Worm (Caenorhabditis elegans) whole organism, L4 larva: Measurements from ENCODE around the gene zig-12.
A peak's percentile ranks its signal among the peaks of the same experiment; 100 is the strongest.

ENCODE experiments used
- F37D6.2 ChIP-seq: sonication (generic microtip); optimal IDR thresholded peaks from 2 replicates; lab custom pipeline; 2016; ENCODE audit warnings: mild to moderate bottlenecking, missing genetic modification characterization, missing compliant biosample characterization
- F44E2.7 ChIP-seq: fragments of 200-800 bp; sonication (Bioruptor generic); IDR thresholded peaks from 2 replicates; pipeline ENCODE4 v2.1.2; 2022; ENCODE audit warnings: missing genetic modification characterization, missing compliant biosample characterization
- aly-2 ChIP-seq: sonication (generic microtip); optimal IDR thresholded peaks from 2 replicates; lab custom pipeline; 2018; ENCODE audit warnings: missing biosample characterization, missing genetic modification characterization
- ama-1 ChIP-seq: fragments of 150-350 bp; optimal IDR thresholded peaks from 2 replicates; lab custom pipeline; 2014; ENCODE audit warnings: inconsistent platforms, mixed read lengths
- ceh-20 ChIP-seq: fragments of 200-800 bp; sonication (Bioruptor generic); IDR thresholded peaks from 2 replicates; pipeline ENCODE4 v1.3.6; 2022; ENCODE audit warnings: missing genetic modification reagents, missing genetic modification characterization, missing compliant biosample characterization
- ceh-32 ChIP-seq: sonication (generic microtip); optimal IDR thresholded peaks from 2 replicates; lab custom pipeline; 2016; ENCODE audit warnings: mild to moderate bottlenecking, missing genetic modification characterization, missing compliant biosample characterization; ENCODE audit not compliant: poor library complexity
- ceh-62 ChIP-seq: sonication (generic microtip); optimal IDR thresholded peaks from 2 replicates; lab custom pipeline; 2017; ENCODE audit warnings: missing biosample characterization, missing genetic modification characterization
- daf-19 ChIP-seq: fragments of 200-800 bp; sonication (Bioruptor generic); conservative IDR thresholded peaks from 2 replicates; pipeline ENCODE4 v1.3.6; 2022; ENCODE audit warnings: missing genetic modification characterization, missing compliant biosample characterization
- dve-1 ChIP-seq: sonication (generic microtip); optimal IDR thresholded peaks from 2 replicates; lab custom pipeline; 2017; ENCODE audit warnings: antibody characterized with exemption, mild to moderate bottlenecking, missing genetic modification characterization, missing compliant biosample characterization; ENCODE audit not compliant: insufficient read depth
- fkh-10 ChIP-seq: fragments of 150-350 bp; optimal IDR thresholded peaks from 2 replicates; lab custom pipeline; 2014; ENCODE audit warnings: missing biosample characterization, missing genetic modification reagents, missing genetic modification characterization
- fos-1 ChIP-seq: fragments of 150-350 bp; optimal IDR thresholded peaks from 2 replicates; lab custom pipeline; 2014; ENCODE audit warnings: missing biosample characterization, missing genetic modification characterization
- gei-8 ChIP-seq: fragments of 200-800 bp; sonication (Bioruptor generic); optimal IDR thresholded peaks from 2 replicates; lab custom pipeline; 2018; ENCODE audit warnings: mild to moderate bottlenecking, missing genetic modification characterization, missing compliant biosample characterization
- hif-1 ChIP-seq, 2 experiments: sonication (generic microtip); optimal IDR thresholded peaks; 2 replicates each; lab custom pipeline; 2016 to 2017; ENCODE audit warnings: missing compliant biosample characterization in 2 of 2, missing genetic modification characterization in 2 of 2, missing genetic modification reagents in 2 of 2, missing genotype in 2 of 2, mild to moderate bottlenecking in 1 of 2
- hlh-11 ChIP-seq: fragments of 200-800 bp; sonication (Bioruptor generic); optimal IDR thresholded peaks from 2 replicates; lab custom pipeline; 2018; ENCODE audit warnings: mild to moderate bottlenecking, missing genetic modification characterization, missing compliant biosample characterization
- hlh-30 ChIP-seq: sonication (generic microtip); optimal IDR thresholded peaks from 2 replicates; lab custom pipeline; 2017; ENCODE audit warnings: antibody characterized with exemption, mild to moderate bottlenecking, missing genetic modification characterization, missing compliant biosample characterization; ENCODE audit not compliant: insufficient read depth
- hmg-1.1 ChIP-seq: fragments of 200-800 bp; sonication (Bioruptor generic); IDR thresholded peaks from 2 replicates; pipeline ENCODE4 v1.3.6; 2022; ENCODE audit warnings: missing genetic modification reagents, missing genetic modification characterization, missing compliant biosample characterization
- lin-1 ChIP-seq: fragments of 200-800 bp; sonication (Bioruptor generic); IDR thresholded peaks from 2 replicates; pipeline ENCODE4 v1.3.6; 2022; ENCODE audit warnings: missing genetic modification reagents, missing genetic modification characterization, missing compliant biosample characterization
- lin-29 ChIP-seq: fragments of 200-800 bp; sonication (Bioruptor generic); IDR thresholded peaks from 2 replicates; pipeline ENCODE4 v1.3.6; 2022; ENCODE audit warnings: missing genetic modification reagents, missing genetic modification characterization, missing compliant biosample characterization
- lin-39 ChIP-seq: fragments of 150-350 bp; optimal IDR thresholded peaks from 2 replicates; lab custom pipeline; 2014; ENCODE audit warnings: missing biosample characterization, missing genetic modification reagents, missing genetic modification characterization
- lir-3 ChIP-seq: sonication (generic microtip); optimal IDR thresholded peaks from 2 replicates; lab custom pipeline; 2016; ENCODE audit warnings: mild to moderate bottlenecking, missing genetic modification characterization, missing compliant biosample characterization
- lsy-2 ChIP-seq, 2 experiments: fragments of 150-350 bp in 1 of 2; sonication (generic microtip) in 1 of 2; optimal IDR thresholded peaks; 2 replicates each; lab custom pipeline; 2014 to 2017; ENCODE audit warnings: missing biosample characterization in 2 of 2, missing genetic modification characterization in 2 of 2
- mdl-1 ChIP-seq, 2 experiments: fragments of 150-350 bp in 1 of 2; sonication (generic microtip) in 1 of 2; optimal IDR thresholded peaks; 2 replicates each; lab custom pipeline; 2014 to 2017; ENCODE audit warnings: missing biosample characterization in 2 of 2, missing genetic modification characterization in 2 of 2
- mep-1 ChIP-seq: fragments of 150-350 bp; sonication (generic microtip); optimal IDR thresholded peaks from 3 replicates; lab custom pipeline; 2014; ENCODE audit warnings: missing biosample characterization, missing genetic modification characterization
- mxl-2 ChIP-seq: fragments of 200-800 bp; sonication (Bioruptor generic); conservative IDR thresholded peaks from 2 replicates; pipeline ENCODE4 v1.3.6; 2022; ENCODE audit warnings: missing genetic modification reagents, missing genetic modification characterization, missing compliant biosample characterization
- mxl-3 ChIP-seq: fragments of 200-800 bp; sonication (Bioruptor generic); optimal IDR thresholded peaks from 2 replicates; lab custom pipeline; 2018; ENCODE audit warnings: mild to moderate bottlenecking, missing genetic modification characterization, missing compliant biosample characterization
- nhr-10 ChIP-seq: fragments of 150-350 bp; optimal IDR thresholded peaks from 2 replicates; lab custom pipeline; 2014; ENCODE audit warnings: missing biosample characterization, missing genetic modification characterization
- nhr-102 ChIP-seq: sonication (generic microtip); optimal IDR thresholded peaks from 2 replicates; lab custom pipeline; 2016; ENCODE audit warnings: mild to moderate bottlenecking, missing genetic modification characterization, moderate library complexity, missing compliant biosample characterization
- nhr-11 ChIP-seq: fragments of 150-350 bp; optimal IDR thresholded peaks from 2 replicates; lab custom pipeline; 2014; ENCODE audit warnings: missing biosample characterization, missing genetic modification characterization
- nhr-41 ChIP-seq: fragments of 200-800 bp; sonication (Bioruptor generic); IDR thresholded peaks from 2 replicates; pipeline ENCODE4 v1.3.6; 2022; ENCODE audit warnings: missing genetic modification reagents, missing genetic modification characterization, missing compliant biosample characterization
- nhr-48 ChIP-seq: sonication (generic microtip); optimal IDR thresholded peaks from 2 replicates; lab custom pipeline; 2016; ENCODE audit warnings: mild to moderate bottlenecking, missing genetic modification characterization, missing compliant biosample characterization
- nhr-77 ChIP-seq: fragments of 150-350 bp; optimal IDR thresholded peaks from 2 replicates; lab custom pipeline; 2014; ENCODE audit warnings: missing biosample characterization, missing genetic modification characterization
- pha-4 ChIP-seq, 2 experiments: fragments of 150-350 bp in 1 of 2; fragments of 200-800 bp in 1 of 2; sonication (Bioruptor generic) in 1 of 2; IDR thresholded peaks in 1 of 2; optimal IDR thresholded peaks in 1 of 2; 2 replicates each; pipeline versions ENCODE4 v1.3.6 to Lab custom; 2014 to 2022; ENCODE audit warnings: missing genetic modification characterization in 2 of 2, missing genetic modification reagents in 2 of 2, missing biosample characterization in 1 of 2, missing compliant biosample characterization in 1 of 2
- php-3 ChIP-seq: fragments of 200-800 bp; sonication (Bioruptor generic); IDR thresholded peaks from 2 replicates; pipeline ENCODE4 v1.3.6; 2022; ENCODE audit warnings: missing genetic modification reagents, missing genetic modification characterization, missing compliant biosample characterization
- pqm-1 ChIP-seq: sonication (generic microtip); optimal IDR thresholded peaks from 2 replicates; lab custom pipeline; 2017; ENCODE audit warnings: missing biosample characterization, missing genetic modification characterization
- rbr-2 ChIP-seq: sonication (generic microtip); optimal IDR thresholded peaks from 2 replicates; lab custom pipeline; 2016; ENCODE audit warnings: missing genotype, missing genetic modification characterization, missing compliant biosample characterization
- set-16 ChIP-seq: fragments of 200-800 bp; sonication (Bioruptor generic); IDR thresholded peaks from 2 replicates; pipeline ENCODE4 v1.3.6; 2022; ENCODE audit warnings: missing genetic modification reagents, missing genetic modification characterization, missing compliant biosample characterization
- snpc-1.2 ChIP-seq: fragments of 200-800 bp; sonication (Bioruptor generic); IDR thresholded peaks from 2 replicates; pipeline ENCODE4 v1.3.6; 2022; ENCODE audit warnings: missing genetic modification reagents, missing genetic modification characterization, missing compliant biosample characterization
- snpc-4 ChIP-seq: fragments of 150-350 bp; optimal IDR thresholded peaks from 2 replicates; lab custom pipeline; 2014; ENCODE audit warnings: missing biosample characterization, missing genetic modification characterization
- tag-97 ChIP-seq: fragments of 200-800 bp; sonication (Bioruptor generic); IDR thresholded peaks from 2 replicates; pipeline ENCODE4 v1.3.6; 2022; ENCODE audit warnings: missing genetic modification characterization, missing compliant biosample characterization
- tra-1 ChIP-seq: fragments of 200-800 bp; sonication (Bioruptor generic); IDR thresholded peaks from 2 replicates; pipeline ENCODE4 v1.3.6; 2022; ENCODE audit warnings: missing genetic modification reagents, missing genetic modification characterization, missing compliant biosample characterization
- unc-39 ChIP-seq: sonication (generic microtip); optimal IDR thresholded peaks from 2 replicates; lab custom pipeline; 2017; ENCODE audit warnings: missing biosample characterization, missing genetic modification characterization
- zfp-3 ChIP-seq: fragments of 200-800 bp; sonication (Bioruptor generic); conservative IDR thresholded peaks from 2 replicates; pipeline ENCODE4 v1.3.6; 2022; ENCODE audit warnings: missing genetic modification reagents, missing genetic modification characterization, missing compliant biosample characterization
- zip-11 ChIP-seq: fragments of 200-800 bp; sonication (Bioruptor generic); IDR thresholded peaks from 2 replicates; pipeline ENCODE4 v1.3.6; 2022; ENCODE audit warnings: missing genetic modification characterization, missing compliant biosample characterization
- zip-2 ChIP-seq: fragments of 150-350 bp; optimal IDR thresholded peaks from 2 replicates; lab custom pipeline; 2014; ENCODE audit warnings: missing biosample characterization, missing genetic modification characterization
- ztf-11 ChIP-seq: fragments of 150-350 bp; optimal IDR thresholded peaks from 2 replicates; lab custom pipeline; 2014; ENCODE audit warnings: missing biosample characterization, missing genetic modification characterization

The zig-12 gene

DNA sequence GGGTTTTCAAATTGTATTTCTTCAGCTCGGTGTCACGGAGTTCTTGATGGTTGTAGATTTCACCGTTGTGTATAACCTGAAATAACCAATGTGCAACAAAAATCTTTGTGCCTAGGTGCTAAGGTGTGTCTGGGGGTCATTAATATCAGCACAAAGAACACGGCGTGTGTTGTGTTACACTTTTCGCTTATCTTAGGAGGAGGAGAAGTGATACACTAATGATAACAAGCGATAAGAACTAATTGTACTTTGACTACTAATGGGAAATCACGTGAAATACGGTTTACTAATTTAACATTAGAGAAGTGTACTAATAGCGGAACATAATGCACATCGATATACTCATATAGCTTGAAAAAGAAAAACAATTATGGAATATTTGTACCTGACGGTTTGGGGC is 13.5 kb upstream of the zig-12 start (continued):
- TF ChIP-seq dve-1, result peak; percentile 77
- no peak for TF ChIP-seq unc-39 (tag; lab: Kevin White, UChicago)
- TF ChIP-seq snpc-1.2, result no peak
- peak; percentile 28 for TF ChIP-seq nhr-77 (tag; lab: Kevin White, UChicago)
- no peak for TF ChIP-seq hmg-1.1 (GFP tag; lab: Robert Waterston, UW)
- TF ChIP-seq ceh-62 (tag; lab: Kevin White, UChicago), result no peak
- TF ChIP-seq nhr-41 (GFP tag; lab: Robert Waterston, UW), result no peak
- TF ChIP-seq rbr-2 (tag; lab: Kevin White, UChicago), result no peak
- TF ChIP-seq nhr-11 (tag; lab: Kevin White, UChicago), result no peak
- TF ChIP-seq mdl-1 (tag; optimal IDR thresholded peaks at IDR 0.05; lab: Kevin White, UChicago), result peak in 1 of 2 experiments; percentile 71
- TF ChIP-seq ceh-32 (tag; lab: Kevin White, UChicago), result no peak
- peak; percentile 49 for TF ChIP-seq mxl-3 (GFP tag; lab: Kevin White, UChicago)
- no peak for TF ChIP-seq lin-39 (tag; lab: Kevin White, UChicago)
- TF ChIP-seq hlh-30, result peak; percentile 64
- TF ChIP-seq zip-2 (tag; lab: Kevin White, UChicago), result no peak
- TF ChIP-seq lin-29 (GFP tag; lab: Robert Waterston, UW), result no peak
- TF ChIP-seq pqm-1 (tag; lab: Kevin White, UChicago), result peak; percentile 87
- TF ChIP-seq tra-1, result peak; percentile 58
- TF ChIP-seq zfp-3 (GFP tag; lab: Robert Waterston, UW), result no peak
- TF ChIP-seq fkh-10 (GFP tag; lab: Kevin White, UChicago), result no peak
- no peak for TF ChIP-seq aly-2 (tag; lab: Kevin White, UChicago)
- peak; percentile 36 for TF ChIP-seq mep-1 (tag; lab: Kevin White, UChicago)
- TF ChIP-seq mxl-2 (GFP tag; lab: Robert Waterston, UW), result 0 out of 2 replicates have a peak, but pooled peaks have one; percentile 32
- peak; percentile 55 for TF ChIP-seq nhr-48 (tag; lab: Kevin White, UChicago)
- TF ChIP-seq fos-1 (tag; lab: Kevin White, UChicago), result no peak
- TF ChIP-seq gei-8 (GFP tag; lab: Kevin White, UChicago), result peak; percentile 17
- peak; percentile 80 for TF ChIP-seq hlh-11 (tag; lab: Kevin White, UChicago)
- TF ChIP-seq lsy-2 (tag; optimal IDR thresholded peaks at IDR 0.05; lab: Kevin White, UChicago), result peak in 1 of 2 experiments; percentile 25
- peak; percentile 49 for TF ChIP-seq nhr-10 (tag; lab: Kevin White, UChicago)
- no peak for TF ChIP-seq snpc-4 (tag; lab: Kevin White, UChicago)

ce11 chrX:8750660-8751059 is 13.0 kb upstream of the zig-12 start, which contains the start of gene asns-2:
Gene asns-2 (minus strand): TSS chrX:8750941.
- TF ChIP-seq zip-11 (GFP tag; lab: Robert Waterston, UW), result no peak
- TF ChIP-seq nhr-102, result no peak
- no peak for TF ChIP-seq F44E2.7 (GFP tag; lab: Robert Waterston, UW)
- TF ChIP-seq ceh-20, result no peak
- no peak for TF ChIP-seq F37D6.2
- TF ChIP-seq tag-97 (GFP tag; lab: Robert Waterston, UW), result no peak
- TF ChIP-seq hif-1 (tag; optimal IDR thresholded peaks at IDR 0.05; lab: Kevin White, UChicago), result no peak
- TF ChIP-seq daf-19, result no peak
- no peak for TF ChIP-seq ceh-32 (tag; lab: Kevin White, UChicago)
- TF ChIP-seq php-3 (GFP tag; lab: Robert Waterston, UW), result peak; percentile 31; the same call in 1 of the 2 replicates
- peak; percentile 59 for TF ChIP-seq set-16 (GFP tag; lab: Robert Waterston, UW)
- TF ChIP-seq ztf-11 (tag; lab: Kevin White, UChicago), result no peak
- TF ChIP-seq lir-3 (tag; lab: Kevin White, UChicago), result no peak
- TF ChIP-seq lin-1 (GFP tag; lab: Robert Waterston, UW), result no peak
- no peak for TF ChIP-seq snpc-4 (tag; lab: Kevin White, UChicago)
- no peak for TF ChIP-seq mxl-2 (GFP tag; lab: Robert Waterston, UW)
- no peak for TF ChIP-seq pha-4 (GFP tag; IDR thresholded peaks at IDR 0.05; lab: Robert Waterston, UW)
- no peak for TF ChIP-seq pha-4 (tag; optimal IDR thresholded peaks at IDR 0.05; lab: Kevin White, UChicago)
- no peak for TF ChIP-seq unc-39 (tag; lab: Kevin White, UChicago)
- no peak for TF ChIP-seq mxl-3 (GFP tag; lab: Kevin White, UChicago)
- peak; percentile 51 for TF ChIP-seq ama-1 (lab: Kevin White, UChicago)
